Worm (Caenorhabditis elegans) whole organism, early embryonic: ENCODE results near the gene frpr-8.

ENCODE experiments used
- B0310.2 ChIP-seq: sonication (generic microtip); optimal IDR thresholded peaks from 2 replicates; lab custom pipeline; 2016; ENCODE audit warnings: mild to moderate bottlenecking, missing genetic modification characterization, missing compliant biosample characterization
- F13C5.2 ChIP-seq: sonication (generic microtip); optimal IDR thresholded peaks from 2 replicates; lab custom pipeline; 2017; ENCODE audit warnings: mild to moderate bottlenecking, missing genetic modification characterization, inconsistent platforms, missing compliant biosample characterization
- aly-1 ChIP-seq: sonication (generic microtip); optimal IDR thresholded peaks from 2 replicates; lab custom pipeline; 2016; ENCODE audit warnings: missing genetic modification characterization, missing compliant biosample characterization
- ama-1 ChIP-seq: fragments of 150-350 bp; optimal IDR thresholded peaks from 2 replicates; lab custom pipeline; 2014
- ceh-13 ChIP-seq: fragments of 200-800 bp; sonication (Bioruptor generic); optimal IDR thresholded peaks from 2 replicates; lab custom pipeline; 2018; ENCODE audit warnings: mild to moderate bottlenecking, missing genetic modification characterization, missing compliant biosample characterization
- ceh-36 ChIP-seq: sonication (generic microtip); optimal IDR thresholded peaks from 2 replicates; lab custom pipeline; 2016; ENCODE audit warnings: missing genetic modification characterization, inconsistent platforms, missing compliant biosample characterization
- ets-7 ChIP-seq: sonication (generic microtip); optimal IDR thresholded peaks from 2 replicates; lab custom pipeline; 2016; ENCODE audit warnings: missing genotype, missing genetic modification characterization, missing compliant biosample characterization
- flt-1 ChIP-seq: fragments of 200-800 bp; sonication (Bioruptor generic); IDR thresholded peaks from 2 replicates; pipeline ENCODE4 v1.3.6; 2022; ENCODE audit warnings: missing genetic modification characterization, missing compliant biosample characterization
- hmbx-1 ChIP-seq: sonication (generic microtip); optimal IDR thresholded peaks from 2 replicates; lab custom pipeline; 2016; ENCODE audit warnings: mild to moderate bottlenecking, missing genetic modification characterization, missing compliant biosample characterization
- hmg-4 ChIP-seq: fragments of 200-800 bp; sonication (Bioruptor generic); optimal IDR thresholded peaks from 2 replicates; lab custom pipeline; 2018; ENCODE audit warnings: mild to moderate bottlenecking, missing genetic modification characterization, missing compliant biosample characterization
- hnd-1 ChIP-seq: sonication (generic microtip); optimal IDR thresholded peaks from 2 replicates; lab custom pipeline; 2016; ENCODE audit warnings: missing genetic modification characterization, missing compliant biosample characterization
- pes-1 ChIP-seq: fragments of 200-800 bp; sonication (Bioruptor generic); IDR thresholded peaks from 2 replicates; pipeline ENCODE4 v1.3.6; 2022; ENCODE audit warnings: missing genetic modification reagents, missing genetic modification characterization, missing compliant biosample characterization
- scrt-1 ChIP-seq: fragments of 200-800 bp; sonication (Bioruptor generic); IDR thresholded peaks from 2 replicates; pipeline ENCODE4 v1.3.6; 2022; ENCODE audit warnings: missing genetic modification characterization, missing compliant biosample characterization
- sea-1 ChIP-seq: fragments of 200-800 bp; sonication (Bioruptor generic); conservative IDR thresholded peaks from 2 replicates; pipeline ENCODE4 v1.3.6; 2022; ENCODE audit warnings: missing genetic modification characterization, missing compliant biosample characterization
- tbx-11 ChIP-seq: fragments of 200-800 bp; sonication (Bioruptor generic); IDR thresholded peaks from 2 replicates; pipeline ENCODE4 v1.3.6; 2022; ENCODE audit warnings: missing genetic modification characterization, missing compliant biosample characterization
- tbx-37 ChIP-seq: fragments of 200-800 bp; sonication (Bioruptor generic); conservative IDR thresholded peaks from 2 replicates; pipeline ENCODE4 v1.3.6; 2022; ENCODE audit warnings: missing genetic modification reagents, missing genetic modification characterization, missing compliant biosample characterization
- tra-4 ChIP-seq: sonication (generic microtip); optimal IDR thresholded peaks from 2 replicates; lab custom pipeline; 2017; ENCODE audit warnings: missing genetic modification characterization, missing compliant biosample characterization

The frpr-8 gene

DNA sequence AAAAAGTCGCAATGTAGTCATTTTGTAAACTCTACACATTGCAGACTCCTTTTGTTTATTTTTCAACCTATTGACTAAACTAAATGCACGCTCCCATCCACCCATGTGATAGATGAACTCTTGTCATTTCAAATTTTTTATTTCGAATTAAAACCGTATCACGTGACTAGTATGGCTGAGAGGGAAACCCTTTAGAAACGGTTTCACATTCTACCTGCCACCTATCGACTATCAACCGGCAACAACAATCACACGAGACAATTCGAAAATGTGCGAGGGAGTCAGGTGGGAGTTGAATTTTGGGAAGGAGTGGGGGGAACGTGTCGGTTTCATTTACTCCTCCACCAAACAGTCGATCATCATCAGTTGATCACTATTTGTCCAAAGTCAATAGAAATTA, 23.1 kb upstream of the frpr-8 start:
- no peak for TF ChIP-seq tra-4 (tag; lab: Kevin White, UChicago)
- TF ChIP-seq hnd-1, result no peak
- no peak for TF ChIP-seq F13C5.2
- TF ChIP-seq tbx-37 (GFP tag; lab: Robert Waterston, UW), result no peak
- no peak for TF ChIP-seq B0310.2 (tag; lab: Kevin White, UChicago)
- no peak for TF ChIP-seq ets-7
- TF ChIP-seq scrt-1 (GFP tag; lab: Robert Waterston, UW), result no peak
- TF ChIP-seq ceh-13 (GFP tag; lab: Kevin White, UChicago), result no peak
- no peak for TF ChIP-seq hmg-4
- no peak for TF ChIP-seq aly-1 (tag; lab: Kevin White, UChicago)
- no peak for TF ChIP-seq pes-1 (GFP tag; lab: Robert Waterston, UW)
- TF ChIP-seq sea-1, result no peak
- TF ChIP-seq flt-1 (GFP tag; lab: Robert Waterston, UW), result no peak
- no peak for TF ChIP-seq ama-1 (lab: Kevin White, UChicago)
- no peak for TF ChIP-seq ceh-36 (tag; lab: Kevin White, UChicago)
- no peak for TF ChIP-seq hmbx-1

DNA sequence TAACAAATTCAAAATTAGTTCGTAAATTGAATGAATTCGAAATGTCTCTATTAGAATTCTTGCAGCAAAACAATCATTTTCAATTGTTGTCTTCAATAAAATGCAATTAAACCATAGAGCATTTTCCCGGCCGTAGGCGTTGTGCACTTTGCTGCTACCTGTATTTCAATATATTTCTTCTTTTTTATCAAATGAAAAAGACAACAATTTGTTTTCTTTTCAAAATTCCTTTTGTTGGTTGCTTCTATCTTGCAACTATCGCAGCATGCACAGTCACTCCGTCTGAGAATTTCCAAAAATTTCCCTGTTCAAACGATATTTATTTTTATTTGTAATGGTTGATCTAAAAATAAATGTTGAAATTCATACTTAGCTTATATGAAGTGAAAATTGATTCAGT, 22.5 kb upstream of the frpr-8 start:
- no peak for TF ChIP-seq hmbx-1
- TF ChIP-seq ceh-13 (GFP tag; lab: Kevin White, UChicago), result no peak
- TF ChIP-seq ama-1 (lab: Kevin White, UChicago), result no peak
- TF ChIP-seq scrt-1 (GFP tag; lab: Robert Waterston, UW), result no peak
- TF ChIP-seq hnd-1, result no peak
- TF ChIP-seq flt-1 (GFP tag; lab: Robert Waterston, UW), result no peak
- TF ChIP-seq ets-7, result no peak
- TF ChIP-seq hmg-4, result no peak
- no peak for TF ChIP-seq ceh-36 (tag; lab: Kevin White, UChicago)
- no peak for TF ChIP-seq aly-1 (tag; lab: Kevin White, UChicago)
- no peak for TF ChIP-seq sea-1
- TF ChIP-seq B0310.2 (tag; lab: Kevin White, UChicago), result no peak
- TF ChIP-seq tbx-11 (GFP tag; lab: Robert Waterston, UW), result no peak
- no peak for TF ChIP-seq tra-4 (tag; lab: Kevin White, UChicago)
- no peak for TF ChIP-seq pes-1 (GFP tag; lab: Robert Waterston, UW)
- no peak for TF ChIP-seq tbx-37 (GFP tag; lab: Robert Waterston, UW)
- no peak for TF ChIP-seq F13C5.2

DNA sequence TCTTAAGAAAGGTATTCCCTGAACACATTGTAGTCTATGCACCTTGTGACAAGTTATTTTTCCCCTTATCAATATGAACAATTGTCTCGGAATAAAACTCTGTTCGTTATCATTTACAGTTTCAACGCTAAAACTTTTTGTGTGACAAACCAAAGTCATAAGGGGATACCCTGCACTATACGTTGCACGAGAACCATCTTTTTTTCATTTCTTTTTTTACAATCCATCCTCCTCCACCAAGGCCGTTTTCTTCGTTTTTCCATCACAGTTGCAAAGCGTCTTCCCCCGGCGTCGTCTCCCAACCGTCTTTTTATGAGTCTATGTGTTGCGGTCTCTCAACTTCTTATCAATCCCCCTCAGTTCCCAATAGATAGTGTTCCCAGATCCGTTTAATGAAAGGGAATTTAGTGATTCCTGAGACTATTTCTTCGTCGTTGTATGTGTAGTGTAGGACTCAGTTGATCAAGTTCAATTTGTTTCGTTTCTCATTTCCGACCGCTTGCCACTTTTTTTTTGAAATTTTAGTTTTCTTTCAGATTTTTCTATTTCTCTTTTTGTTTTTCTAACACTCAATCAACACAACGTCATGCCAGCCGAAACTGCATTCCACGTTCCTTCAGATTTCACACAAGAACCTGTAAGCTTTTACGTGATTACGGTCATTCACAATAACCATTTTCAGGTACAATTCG, 21.4 kb upstream of the frpr-8 start:
- no peak for TF ChIP-seq F13C5.2
- TF ChIP-seq tbx-37 (GFP tag; lab: Robert Waterston, UW), result no peak
- no peak for TF ChIP-seq sea-1
- no peak for TF ChIP-seq hnd-1
- TF ChIP-seq ceh-13 (GFP tag; lab: Kevin White, UChicago), result no peak

DNA sequence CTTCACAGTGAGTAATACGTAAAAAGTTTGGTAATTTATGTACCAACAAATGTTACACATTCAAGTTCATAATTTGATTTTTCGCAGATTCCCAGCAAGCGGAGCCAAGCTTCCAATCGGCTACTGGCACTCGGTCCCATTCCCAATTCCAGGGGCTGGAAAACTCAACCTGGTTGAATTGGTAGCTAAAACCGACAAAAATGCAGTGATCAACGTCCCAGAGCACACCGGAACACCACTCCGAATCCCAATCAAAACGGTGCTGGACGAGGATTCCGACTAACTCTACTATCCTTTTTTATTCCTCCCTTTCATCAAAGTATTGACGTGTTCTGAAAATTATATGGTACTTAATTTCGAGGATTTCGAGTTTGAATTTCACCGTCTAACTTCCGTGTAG, 20.3 kb upstream of the frpr-8 start:
- TF ChIP-seq tbx-11 (GFP tag; lab: Robert Waterston, UW), result no peak
- no peak for TF ChIP-seq tra-4 (tag; lab: Kevin White, UChicago)
- no peak for TF ChIP-seq B0310.2 (tag; lab: Kevin White, UChicago)
- TF ChIP-seq ets-7, result no peak
- no peak for TF ChIP-seq sea-1
- TF ChIP-seq ama-1 (lab: Kevin White, UChicago), result no peak
- no peak for TF ChIP-seq tbx-37 (GFP tag; lab: Robert Waterston, UW)
- no peak for TF ChIP-seq hmg-4
- no peak for TF ChIP-seq ceh-13 (GFP tag; lab: Kevin White, UChicago)
- no peak for TF ChIP-seq ceh-36 (tag; lab: Kevin White, UChicago)
- no peak for TF ChIP-seq flt-1 (GFP tag; lab: Robert Waterston, UW)
- no peak for TF ChIP-seq scrt-1 (GFP tag; lab: Robert Waterston, UW)
- TF ChIP-seq aly-1 (tag; lab: Kevin White, UChicago), result no peak
- no peak for TF ChIP-seq hnd-1
- no peak for TF ChIP-seq pes-1 (GFP tag; lab: Robert Waterston, UW)
- no peak for TF ChIP-seq F13C5.2

DNA sequence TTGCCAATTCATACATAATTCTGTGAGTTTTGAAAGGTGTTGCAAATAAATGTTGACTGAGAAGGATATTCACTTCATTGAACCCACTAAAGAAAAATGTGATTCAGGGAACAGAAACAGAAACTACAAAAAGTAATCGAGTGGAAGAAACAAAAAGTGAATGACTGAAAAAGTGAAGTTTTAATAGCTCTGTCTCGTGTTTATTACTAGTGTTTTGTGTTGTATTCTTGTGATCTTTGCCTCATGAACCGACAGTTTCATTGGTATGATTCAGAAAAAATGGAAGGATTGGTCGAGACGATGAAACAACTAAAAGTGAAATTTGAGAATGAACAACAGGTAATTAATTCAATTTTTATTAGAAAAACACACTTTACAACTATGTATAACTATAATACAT, 19.7 kb upstream of the frpr-8 start:
- TF ChIP-seq tbx-37 (GFP tag; lab: Robert Waterston, UW) (no peak), ets-7 (no peak), ceh-13 (GFP tag; lab: Kevin White, UChicago) (no peak), hnd-1 (no peak), hmg-4 (no peak), F13C5.2 (no peak), hmbx-1 (no peak), pes-1 (GFP tag; lab: Robert Waterston, UW) (no peak), scrt-1 (GFP tag; lab: Robert Waterston, UW) (no peak), tbx-11 (GFP tag; lab: Robert Waterston, UW) (no peak), ama-1 (lab: Kevin White, UChicago) (no peak), tra-4 (tag; lab: Kevin White, UChicago) (no peak), B0310.2 (tag; lab: Kevin White, UChicago) (no peak), sea-1 (no peak), ceh-36 (tag; lab: Kevin White, UChicago) (no peak), aly-1 (tag; lab: Kevin White, UChicago) (no peak), flt-1 (GFP tag; lab: Robert Waterston, UW) (no peak)

DNA sequence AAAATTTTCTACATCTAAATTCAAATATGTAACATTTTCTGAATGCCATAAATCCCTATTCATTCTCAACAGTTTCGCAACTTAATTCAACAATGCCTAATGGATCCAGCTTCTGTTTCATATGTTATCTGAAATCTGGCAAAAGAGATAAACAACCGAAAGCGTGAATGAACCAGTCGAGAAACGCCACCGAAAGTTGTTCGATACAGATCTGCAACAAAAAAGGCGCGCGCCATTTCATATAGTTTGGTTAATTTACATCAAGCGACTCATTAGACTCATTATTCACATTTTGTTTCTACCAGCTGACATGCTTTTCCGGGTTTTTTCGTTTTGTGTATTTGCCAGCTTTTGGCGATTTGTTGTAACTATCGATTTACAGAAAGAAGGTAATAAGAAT, 16.0 kb upstream of the frpr-8 start, which contains the start of gene K09E2.1:
Gene K09E2.1, plus strand, starts transcription at position 301 of the 400 bp plus-strand sequence.
- TF ChIP-seq sea-1 (no peak), tbx-37 (GFP tag; lab: Robert Waterston, UW) (no peak), tra-4 (tag; lab: Kevin White, UChicago) (no peak), pes-1 (GFP tag; lab: Robert Waterston, UW) (no peak), B0310.2 (tag; lab: Kevin White, UChicago) (no peak), ceh-36 (tag; lab: Kevin White, UChicago) (no peak), hmbx-1 (no peak), scrt-1 (GFP tag; lab: Robert Waterston, UW) (no peak), tbx-11 (GFP tag; lab: Robert Waterston, UW) (no peak), hmg-4 (no peak), ama-1 (lab: Kevin White, UChicago) (no peak), ceh-13 (GFP tag; lab: Kevin White, UChicago) (no peak)
